Worm (Caenorhabditis elegans) whole organism, L1 larva: ENCODE results near the gene fbxc-34.

Experiments used
- C34B4.2 ChIP-seq: sonication (generic microtip); optimal IDR thresholded peaks from 2 replicates; lab custom pipeline; 2017; ENCODE audit warnings: mild to moderate bottlenecking, missing genetic modification characterization, missing compliant biosample characterization
- ceh-88 ChIP-seq: fragments of 200-800 bp; sonication (Bioruptor generic); IDR thresholded peaks from 2 replicates; pipeline ENCODE4 v1.3.6; 2022; ENCODE audit warnings: missing genetic modification characterization, missing compliant biosample characterization
- ces-1 ChIP-seq: fragments of 150-350 bp; optimal IDR thresholded peaks from 2 replicates; lab custom pipeline; 2014; ENCODE audit warnings: missing biosample characterization, missing genetic modification reagents, missing genetic modification characterization
- fkh-8 ChIP-seq: sonication (generic microtip); optimal IDR thresholded peaks from 2 replicates; lab custom pipeline; 2016; ENCODE audit warnings: mild to moderate bottlenecking, missing genetic modification characterization, missing compliant biosample characterization
- grh-1 ChIP-seq: fragments of 200-800 bp; sonication (Bioruptor generic); IDR thresholded peaks from 2 replicates; pipeline ENCODE4 v1.3.6; 2022; ENCODE audit warnings: missing genetic modification reagents, missing genetic modification characterization, missing compliant biosample characterization
- hlh-17 ChIP-seq: fragments of 200-800 bp; sonication (Bioruptor generic); optimal IDR thresholded peaks from 2 replicates; lab custom pipeline; 2018; ENCODE audit warnings: missing genetic modification characterization, mild to moderate bottlenecking, missing compliant biosample characterization, moderate library complexity, borderline replicate concordance
- hlh-4 ChIP-seq: sonication (generic microtip); optimal IDR thresholded peaks from 2 replicates; lab custom pipeline; 2016; ENCODE audit warnings: mild to moderate bottlenecking, missing genetic modification characterization, missing compliant biosample characterization
- hpl-2 ChIP-seq: fragments of 150-350 bp; optimal IDR thresholded peaks from 2 replicates; lab custom pipeline; 2014; ENCODE audit warnings: missing biosample characterization, missing genetic modification reagents, missing genetic modification characterization
- lin-14 ChIP-seq: fragments of 200-800 bp; sonication (Bioruptor generic); optimal IDR thresholded peaks from 2 replicates; lab custom pipeline; 2018; ENCODE audit warnings: mild to moderate bottlenecking, missing genetic modification characterization, moderate library complexity, missing compliant biosample characterization
- mep-1 ChIP-seq: fragments of 150-350 bp; optimal IDR thresholded peaks from 2 replicates; lab custom pipeline; 2014; ENCODE audit warnings: missing biosample characterization, missing genetic modification characterization
- nhr-11 ChIP-seq: fragments of 150-350 bp; optimal IDR thresholded peaks from 2 replicates; lab custom pipeline; 2014; ENCODE audit warnings: missing biosample characterization, missing genetic modification characterization
- nhr-85 ChIP-seq: sonication (generic microtip); peaks from one replicate; lab custom pipeline; 2016; ENCODE audit warnings: missing genetic modification characterization, inconsistent platforms, missing compliant biosample characterization
- nhr-90 ChIP-seq: sonication (generic microtip); optimal IDR thresholded peaks from 2 replicates; lab custom pipeline; 2016; ENCODE audit warnings: mild to moderate bottlenecking, missing genetic modification characterization, missing compliant biosample characterization; ENCODE audit not compliant: poor library complexity
- tbx-2 ChIP-seq: sonication (generic microtip); optimal IDR thresholded peaks from 2 replicates; lab custom pipeline; 2016; ENCODE audit warnings: missing genetic modification characterization, missing compliant biosample characterization
- unc-130 ChIP-seq: fragments of 150-350 bp; optimal IDR thresholded peaks from 2 replicates; lab custom pipeline; 2017; ENCODE audit warnings: missing biosample characterization, missing genetic modification characterization, inconsistent platforms
- unc-62 ChIP-seq: fragments of 150-350 bp; optimal IDR thresholded peaks from 2 replicates; lab custom pipeline; 2014; ENCODE audit warnings: missing biosample characterization, missing genetic modification reagents, missing genetic modification characterization
- unc-86 ChIP-seq: sonication (generic microtip); optimal IDR thresholded peaks from 2 replicates; lab custom pipeline; 2016; ENCODE audit warnings: missing genetic modification characterization, missing compliant biosample characterization
- unc-98 ChIP-seq: fragments of 200-800 bp; sonication (Bioruptor generic); IDR thresholded peaks from 2 replicates; pipeline ENCODE4 v1.3.6; 2022; ENCODE audit warnings: missing genetic modification characterization, missing compliant biosample characterization

The fbxc-34 gene

DNA sequence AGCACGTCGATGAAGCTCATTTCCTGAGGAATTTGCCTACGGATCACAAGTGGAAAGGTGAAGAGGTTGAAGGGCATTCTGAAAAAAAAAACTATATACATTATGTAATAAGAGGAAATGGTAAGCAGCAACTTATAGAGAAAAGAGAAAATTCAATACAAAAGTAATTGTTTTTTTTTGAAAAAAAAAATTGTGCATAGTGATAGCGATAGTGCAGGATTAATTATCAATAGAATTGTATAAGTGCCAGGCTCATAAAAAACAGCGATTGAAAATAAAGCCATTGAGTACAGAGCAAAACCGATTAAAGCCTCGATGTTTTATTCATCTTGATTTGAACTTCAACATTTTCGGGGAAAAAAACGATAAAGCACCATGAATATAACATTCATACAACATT, 41.9 kb downstream of the fbxc-34 start, which contains the start of gene C32B5.15 (continued):
- no peak for TF ChIP-seq ces-1 (GFP tag; lab: Kevin White, UChicago)
- no peak for TF ChIP-seq hpl-2 (GFP tag; lab: Kevin White, UChicago)
- no peak for TF ChIP-seq C34B4.2

DNA sequence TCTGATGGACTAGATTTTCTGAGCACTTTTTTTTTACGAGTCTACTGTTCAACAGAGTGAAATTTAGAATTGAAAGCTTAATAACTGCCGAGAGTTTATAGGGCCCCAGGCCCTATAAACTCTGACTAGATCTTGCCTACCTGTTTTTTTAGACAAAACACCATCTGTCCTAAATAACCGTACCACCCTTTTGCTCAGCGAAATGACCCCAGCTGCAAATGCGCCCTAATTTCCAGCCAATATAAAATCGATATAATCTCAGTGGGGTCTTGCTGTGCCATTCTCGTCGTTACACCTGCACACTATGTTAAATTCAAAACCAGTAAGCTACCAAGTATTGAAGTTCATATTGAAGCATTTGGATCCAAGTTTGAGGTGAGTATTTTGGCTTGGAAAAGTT, 43.0 kb downstream of the fbxc-34 start, which contains the start of gene fbxc-14:
Gene fbxc-14 (plus strand): TSS at position 301 of the 400 bp plus-strand sequence.
- TF ChIP-seq lin-14 (GFP tag; lab: Kevin White, UChicago), result no peak
- TF ChIP-seq tbx-2 (tag; lab: Kevin White, UChicago), result no peak
- no peak for TF ChIP-seq mep-1 (tag; lab: Kevin White, UChicago)
- no peak for TF ChIP-seq nhr-85
- no peak for TF ChIP-seq nhr-11 (tag; lab: Kevin White, UChicago)
- TF ChIP-seq, all 84 proteins: peak for 0

DNA sequence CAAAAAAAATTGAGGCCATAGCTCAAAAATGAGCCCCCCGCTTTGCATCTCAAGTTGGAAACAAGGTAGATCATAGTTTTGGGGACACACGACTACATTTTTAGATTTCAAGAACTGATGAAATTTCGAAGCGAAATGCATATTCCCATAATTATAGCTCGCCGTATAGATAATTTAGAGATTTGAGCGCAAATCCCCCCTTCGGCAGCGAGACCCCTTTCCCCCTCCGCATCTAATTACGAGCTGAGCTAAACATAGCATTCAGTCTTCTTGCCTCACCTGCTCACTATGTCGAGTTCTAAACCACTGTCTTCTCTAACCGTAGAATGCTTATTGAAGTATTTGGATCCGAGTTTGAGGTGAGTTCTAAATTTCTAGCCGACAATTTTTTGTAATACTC, 48.2 kb downstream of the fbxc-34 start, which contains the start of the genes fbxc-17 and fbxc-15:
Gene fbxc-17 (minus strand): TSS at position 101 of the 400 bp plus-strand sequence.
Gene fbxc-15 (plus strand): TSS at position 289 of the 400 bp plus-strand sequence.
- no peak for TF ChIP-seq ceh-88 (GFP tag; lab: Robert Waterston, UW)
- TF ChIP-seq nhr-90 (tag; lab: Kevin White, UChicago), result no peak
- no peak for TF ChIP-seq unc-86
- TF ChIP-seq unc-130 (tag; lab: Kevin White, UChicago), result no peak
- TF ChIP-seq hlh-4 (tag; lab: Kevin White, UChicago), result no peak
- no peak for TF ChIP-seq hlh-17
- TF ChIP-seq unc-62 (GFP tag; lab: Kevin White, UChicago), result no peak
- no peak for TF ChIP-seq grh-1
- no peak for TF ChIP-seq fkh-8
- TF ChIP-seq unc-98 (GFP tag; lab: Robert Waterston, UW), result no peak
- TF ChIP-seq, all 84 proteins: peak for 0
